Worm (Caenorhabditis elegans): Measurements from ENCODE around the gene cuc-1.
A peak's percentile ranks its signal among the peaks of the same experiment; 100 is the strongest.

ce11 chrIII:7824041-7824440 is 36.7 kb downstream of the cuc-1 start:
- no peak for TF ChIP-seq lin-13 (tag; optimal IDR thresholded peaks at IDR 0.05)
- no peak for TF ChIP-seq nhr-76 (tag; optimal IDR thresholded peaks at IDR 0.05)
- TF ChIP-seq pha-4 (tag; optimal IDR thresholded peaks at IDR 0.05): no peak
- TF ChIP-seq ztf-11 (tag; optimal IDR thresholded peaks at IDR 0.05): no peak
- no peak for TF ChIP-seq unc-62 (GFP tag; optimal IDR thresholded peaks at IDR 0.05)
- no peak for TF ChIP-seq snpc-4 (tag; optimal IDR thresholded peaks at IDR 0.05)
- peak; percentile 26 for TF ChIP-seq cnd-1 (tag; optimal IDR thresholded peaks at IDR 0.05)
- TF ChIP-seq nhr-237 (tag; optimal IDR thresholded peaks at IDR 0.05): no peak
- no peak for TF ChIP-seq elt-1 (tag; optimal IDR thresholded peaks at IDR 0.05; ENCODE audit: borderline replicate concordance, insufficient read depth)

Data from whole organism, mixed stage, embryonic.